Worm (Caenorhabditis elegans) whole organism, L1 larva: ENCODE results near the gene cwp-4.

Source experiments
- C16A3.4 ChIP-seq: fragments of 150-350 bp; optimal IDR thresholded peaks from 2 replicates; lab custom pipeline; 2014; ENCODE audit warnings: missing biosample characterization, missing genetic modification characterization
- C34B4.2 ChIP-seq: sonication (generic microtip); optimal IDR thresholded peaks from 2 replicates; lab custom pipeline; 2017; ENCODE audit warnings: mild to moderate bottlenecking, missing genetic modification characterization, missing compliant biosample characterization
- ama-1 ChIP-seq: fragments of 150-350 bp; optimal IDR thresholded peaks from 2 replicates; lab custom pipeline; 2014
- blmp-1 ChIP-seq: fragments of 150-350 bp; optimal IDR thresholded peaks from 2 replicates; lab custom pipeline; 2014; ENCODE audit warnings: missing biosample characterization, missing genetic modification characterization
- ceh-8 ChIP-seq: fragments of 200-800 bp; sonication (Bioruptor generic); optimal IDR thresholded peaks from 2 replicates; lab custom pipeline; 2018; ENCODE audit warnings: mild to moderate bottlenecking, missing genetic modification characterization, moderate library complexity, missing compliant biosample characterization
- dsc-1 ChIP-seq: sonication (generic microtip); optimal IDR thresholded peaks from 2 replicates; lab custom pipeline; 2016; ENCODE audit warnings: mild to moderate bottlenecking, missing genetic modification characterization, missing compliant biosample characterization
- efl-1 ChIP-seq, 4 experiments: fragments of 150-350 bp; optimal IDR thresholded peaks in 3 of 4; peaks in 1 of 4; 1 replicate in 1 of 4; 2 replicates in 3 of 4; lab custom pipeline; 2014; ENCODE audit warnings: missing biosample characterization in 2 of 4, missing genetic modification characterization in 2 of 4, missing genetic modification reagents in 2 of 4
- egl-27 ChIP-seq, 2 experiments: fragments of 150-350 bp in 1 of 2; sonication (generic microtip); optimal IDR thresholded peaks; 3 replicates each; lab custom pipeline; 2017 to 2018; ENCODE audit warnings: missing biosample characterization in 2 of 2, missing genetic modification characterization in 2 of 2, missing genetic modification reagents in 2 of 2
- elt-2 ChIP-seq: sonication (generic microtip); optimal IDR thresholded peaks from 2 replicates; lab custom pipeline; 2016; ENCODE audit warnings: missing genetic modification characterization, mild to moderate bottlenecking, inconsistent platforms, missing compliant biosample characterization, missing genetic modification reagents
- fkh-10 ChIP-seq: sonication (generic microtip); optimal IDR thresholded peaks from 2 replicates; lab custom pipeline; 2017; ENCODE audit warnings: missing biosample characterization, missing genetic modification reagents, missing genetic modification characterization
- fkh-4 ChIP-seq: sonication (generic microtip); optimal IDR thresholded peaks from 2 replicates; lab custom pipeline; 2016; ENCODE audit warnings: missing compliant biosample characterization, missing genetic modification characterization, borderline replicate concordance
- fos-1 ChIP-seq: fragments of 150-350 bp; optimal IDR thresholded peaks from 2 replicates; lab custom pipeline; 2014; ENCODE audit warnings: missing biosample characterization, missing genetic modification characterization
- hlh-4 ChIP-seq: sonication (generic microtip); optimal IDR thresholded peaks from 2 replicates; lab custom pipeline; 2016; ENCODE audit warnings: mild to moderate bottlenecking, missing genetic modification characterization, missing compliant biosample characterization
- jun-1 ChIP-seq: fragments of 150-350 bp; optimal IDR thresholded peaks from 2 replicates; lab custom pipeline; 2014; ENCODE audit warnings: missing biosample characterization, missing genetic modification reagents, missing genetic modification characterization
- lin-14 ChIP-seq: fragments of 200-800 bp; sonication (Bioruptor generic); optimal IDR thresholded peaks from 2 replicates; lab custom pipeline; 2018; ENCODE audit warnings: mild to moderate bottlenecking, missing genetic modification characterization, moderate library complexity, missing compliant biosample characterization
- lin-15B ChIP-seq: fragments of 150-350 bp; sonication (generic microtip); optimal IDR thresholded peaks from 3 replicates; lab custom pipeline; 2014; ENCODE audit warnings: missing biosample characterization, missing genetic modification characterization
- lin-35 ChIP-seq, 2 experiments: fragments of 150-350 bp; optimal IDR thresholded peaks; 2 replicates each; lab custom pipeline; 2014; ENCODE audit warnings: missing biosample characterization in 2 of 2, missing genetic modification characterization in 2 of 2, missing genetic modification reagents in 2 of 2
- lir-3 ChIP-seq: sonication (generic microtip); optimal IDR thresholded peaks from 2 replicates; lab custom pipeline; 2016; ENCODE audit warnings: mild to moderate bottlenecking, missing genetic modification characterization, moderate library complexity, missing compliant biosample characterization; ENCODE audit not compliant: poor library complexity
- lsy-2 ChIP-seq, 2 experiments: fragments of 150-350 bp; optimal IDR thresholded peaks; 2 replicates each; lab custom pipeline; 2014; ENCODE audit warnings: missing biosample characterization in 2 of 2, missing genetic modification characterization in 2 of 2
- mab-9 ChIP-seq: fragments of 200-800 bp; sonication (Bioruptor generic); IDR thresholded peaks from 2 replicates; pipeline ENCODE4 v1.3.6; 2022; ENCODE audit warnings: missing genetic modification reagents, missing genetic modification characterization, missing compliant biosample characterization
- mdl-1 ChIP-seq, 2 experiments: fragments of 150-350 bp; optimal IDR thresholded peaks; 2 replicates each; lab custom pipeline; 2014 to 2017; ENCODE audit warnings: missing biosample characterization in 2 of 2, missing genetic modification characterization in 2 of 2, inconsistent platforms in 1 of 2
- mef-2 ChIP-seq: fragments of 150-350 bp; optimal IDR thresholded peaks from 2 replicates; lab custom pipeline; 2014; ENCODE audit warnings: missing biosample characterization, missing genetic modification characterization
- nhr-12 ChIP-seq: sonication (generic microtip); optimal IDR thresholded peaks from 2 replicates; lab custom pipeline; 2017; ENCODE audit warnings: missing biosample characterization, missing genetic modification characterization
- nhr-28 ChIP-seq: fragments of 150-350 bp; optimal IDR thresholded peaks from 2 replicates; lab custom pipeline; 2014; ENCODE audit warnings: missing biosample characterization, missing genetic modification characterization
- nhr-76 ChIP-seq: sonication (generic microtip); optimal IDR thresholded peaks from 2 replicates; lab custom pipeline; 2017; ENCODE audit warnings: missing biosample characterization, missing genetic modification characterization
- nhr-84 ChIP-seq: sonication (generic microtip); optimal IDR thresholded peaks from 2 replicates; lab custom pipeline; 2017; ENCODE audit warnings: missing biosample characterization, missing genetic modification characterization
- nhr-85 ChIP-seq: sonication (generic microtip); peaks from one replicate; lab custom pipeline; 2016; ENCODE audit warnings: missing genetic modification characterization, inconsistent platforms, missing compliant biosample characterization
- nhr-90 ChIP-seq: sonication (generic microtip); optimal IDR thresholded peaks from 2 replicates; lab custom pipeline; 2016; ENCODE audit warnings: mild to moderate bottlenecking, missing genetic modification characterization, missing compliant biosample characterization; ENCODE audit not compliant: poor library complexity
- pag-3 ChIP-seq: sonication (generic microtip); optimal IDR thresholded peaks from 2 replicates; lab custom pipeline; 2017; ENCODE audit warnings: missing genetic modification characterization, mild to moderate bottlenecking, missing compliant biosample characterization, antibody characterized with exemption, borderline replicate concordance; ENCODE audit not compliant: insufficient read depth
- pax-3 ChIP-seq: fragments of 200-800 bp; sonication (Bioruptor generic); optimal IDR thresholded peaks from 2 replicates; lab custom pipeline; 2018; ENCODE audit warnings: mild to moderate bottlenecking, missing genetic modification characterization, moderate library complexity, missing compliant biosample characterization
- pqm-1 ChIP-seq: sonication (generic microtip); optimal IDR thresholded peaks from 3 replicates; lab custom pipeline; 2017; ENCODE audit warnings: missing biosample characterization, missing genetic modification characterization
- rnt-1 ChIP-seq: sonication (generic microtip); optimal IDR thresholded peaks from 2 replicates; lab custom pipeline; 2016; ENCODE audit warnings: mild to moderate bottlenecking, missing genetic modification characterization, moderate library complexity, missing compliant biosample characterization
- snu-23 ChIP-seq: sonication (generic microtip); optimal IDR thresholded peaks from 2 replicates; lab custom pipeline; 2016; ENCODE audit warnings: missing genetic modification characterization, missing compliant biosample characterization
- sptf-1 ChIP-seq: fragments of 150-350 bp; optimal IDR thresholded peaks from 2 replicates; lab custom pipeline; 2014; ENCODE audit warnings: missing biosample characterization, missing genetic modification characterization
- sup-37 ChIP-seq: fragments of 200-800 bp; sonication (Bioruptor generic); optimal IDR thresholded peaks from 2 replicates; lab custom pipeline; 2018; ENCODE audit warnings: mild to moderate bottlenecking, missing genetic modification characterization, missing compliant biosample characterization
- tbx-2 ChIP-seq: sonication (generic microtip); optimal IDR thresholded peaks from 2 replicates; lab custom pipeline; 2016; ENCODE audit warnings: missing genetic modification characterization, missing compliant biosample characterization
- tlp-1 ChIP-seq: fragments of 150-350 bp; optimal IDR thresholded peaks from 2 replicates; lab custom pipeline; 2014; ENCODE audit warnings: missing biosample characterization, missing genetic modification characterization
- unc-130 ChIP-seq: fragments of 150-350 bp; optimal IDR thresholded peaks from 2 replicates; lab custom pipeline; 2017; ENCODE audit warnings: missing biosample characterization, missing genetic modification characterization, inconsistent platforms
- unc-30 ChIP-seq: sonication (generic microtip); optimal IDR thresholded peaks from 2 replicates; lab custom pipeline; 2017; ENCODE audit warnings: missing biosample characterization, missing genetic modification characterization
- vab-15 ChIP-seq: sonication (generic microtip); optimal IDR thresholded peaks from 2 replicates; lab custom pipeline; 2017; ENCODE audit warnings: missing genotype, mild to moderate bottlenecking, missing genetic modification characterization, missing compliant biosample characterization
- xbp-1 ChIP-seq: sonication (generic microtip); optimal IDR thresholded peaks from 2 replicates; lab custom pipeline; 2016; ENCODE audit warnings: missing genetic modification characterization, missing compliant biosample characterization

Gene cwp-4

ce11 chrV:5064761-5065421, 11.5 kb downstream of the cwp-4 start, which contains the start of gene mlk-1 (continued):
- peak; percentile 56 to 68 for TF ChIP-seq efl-1 (optimal IDR thresholded peaks at IDR 0.05; lab: Kevin White, UChicago)
- TF ChIP-seq efl-1 (GFP tag; optimal IDR thresholded peaks at IDR 0.05 in 1 of 2; lab: Kevin White, UChicago): peak; percentile 37 to 90
- TF ChIP-seq hlh-4: no peak
- peak; percentile 51 for TF ChIP-seq nhr-85 (tag; lab: Kevin White, UChicago)
- TF ChIP-seq mef-2 (tag; lab: Kevin White, UChicago): peak; percentile 24
- peak; percentile 36 for TF ChIP-seq jun-1
- peak; percentile 39 to 75 for TF ChIP-seq lsy-2 (tag; optimal IDR thresholded peaks at IDR 0.05; lab: Kevin White, UChicago)
- peak; percentile 19 for TF ChIP-seq lir-3 (tag; lab: Kevin White, UChicago)

DNA sequence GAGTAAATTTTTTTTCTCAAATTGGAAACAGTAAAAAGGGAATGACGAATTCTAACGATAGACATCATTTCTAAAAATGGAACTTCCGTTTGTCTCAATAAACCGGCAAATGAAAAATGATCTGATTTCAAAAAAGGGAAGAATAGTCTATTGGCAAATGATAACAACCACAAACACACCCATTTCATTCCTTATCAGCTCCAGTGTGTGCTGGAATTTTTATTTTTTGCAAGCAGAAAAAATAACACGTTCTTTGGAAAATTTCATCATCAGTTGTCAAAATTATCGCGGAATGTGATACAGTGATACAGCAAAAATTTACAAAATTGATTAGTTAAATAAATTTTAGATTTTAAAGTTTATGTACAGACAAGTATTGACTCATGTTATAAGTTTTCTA, 14.0 kb downstream of the cwp-4 start:
- TF ChIP-seq ama-1 (lab: Kevin White, UChicago) (no peak), pqm-1 (tag; lab: Kevin White, UChicago) (peak; percentile 51), elt-2 (tag; lab: Kevin White, UChicago) (peak; percentile 85)

DNA sequence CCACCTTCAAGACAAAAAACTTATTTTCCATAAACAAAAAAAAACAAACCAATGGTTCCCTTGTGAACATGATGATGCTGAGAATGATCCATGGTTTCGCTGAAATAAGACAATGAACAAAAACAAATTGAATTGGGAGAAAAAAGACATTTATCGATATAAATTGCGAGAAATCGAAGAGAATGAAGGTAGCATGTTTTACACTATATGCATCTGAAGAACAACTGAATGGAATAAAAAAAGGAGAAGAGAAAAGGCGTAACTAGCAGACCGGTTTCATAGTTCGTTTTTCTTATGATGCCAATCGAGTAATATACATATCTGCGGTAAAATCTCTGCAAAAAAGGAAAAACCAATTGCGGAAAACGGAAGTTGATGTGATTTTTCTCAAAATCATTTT, 16.0 kb downstream of the cwp-4 start, which contains the start of gene Y58A7A.1:
TSS of gene Y58A7A.1 (minus strand) at position 101 of the 400 bp plus-strand sequence.
- TF ChIP-seq fkh-4 (tag; lab: Kevin White, UChicago): no peak
- no peak for TF ChIP-seq sptf-1 (tag; lab: Kevin White, UChicago)
- no peak for TF ChIP-seq mef-2 (tag; lab: Kevin White, UChicago)
- no peak for TF ChIP-seq lin-35 (GFP tag; optimal IDR thresholded peaks at IDR 0.05; lab: Kevin White, UChicago)
- TF ChIP-seq tbx-2 (tag; lab: Kevin White, UChicago): no peak
- no peak for TF ChIP-seq lin-14 (GFP tag; lab: Kevin White, UChicago)
- no peak for TF ChIP-seq mab-9
- TF ChIP-seq fkh-10 (GFP tag; lab: Kevin White, UChicago): no peak
- TF ChIP-seq xbp-1: no peak
- TF ChIP-seq elt-2 (tag; lab: Kevin White, UChicago): no peak
- TF ChIP-seq pag-3 (tag; lab: Kevin White, UChicago): no peak
- TF ChIP-seq fos-1: no peak
- TF ChIP-seq lsy-2 (tag; optimal IDR thresholded peaks at IDR 0.05; lab: Kevin White, UChicago): no peak
- TF ChIP-seq nhr-28 (tag; lab: Kevin White, UChicago): no peak
- TF ChIP-seq vab-15 (tag; lab: Kevin White, UChicago): no peak
- no peak for TF ChIP-seq C16A3.4 (tag; lab: Kevin White, UChicago)
- no peak for TF ChIP-seq hlh-4
- TF ChIP-seq nhr-90 (tag; lab: Kevin White, UChicago): no peak

- TF ChIP-seq lin-35 (GFP tag; optimal IDR thresholded peaks at IDR 0.05; lab: Kevin White, UChicago): no peak
- TF ChIP-seq blmp-1 (tag; lab: Kevin White, UChicago): peak; percentile 79
- no peak for TF ChIP-seq C34B4.2
- peak; percentile 4 for TF ChIP-seq nhr-85 (tag; lab: Kevin White, UChicago)
- TF ChIP-seq ceh-8 (GFP tag; lab: Kevin White, UChicago): no peak
- TF ChIP-seq tlp-1 (tag; lab: Kevin White, UChicago): no peak
- TF ChIP-seq sup-37 (GFP tag; lab: Kevin White, UChicago): no peak
- TF ChIP-seq lsy-2 (tag; optimal IDR thresholded peaks at IDR 0.05; lab: Kevin White, UChicago): no peak
- no peak for TF ChIP-seq sptf-1 (tag; lab: Kevin White, UChicago)
- TF ChIP-seq nhr-84 (tag; lab: Kevin White, UChicago): no peak
Measured at ce11 chrV:5072082-5072481, 18.6 kb downstream of the cwp-4 start, which contains the start of gene Y58A7A.2. TSS of gene Y58A7A.2 (minus strand) at chrV:5072182.

- no peak for TF ChIP-seq unc-130
- peak; percentile 49 for TF ChIP-seq snu-23 (GFP tag; lab: Kevin White, UChicago)
- TF ChIP-seq nhr-85 (tag; lab: Kevin White, UChicago): peak; percentile 52
- no peak for TF ChIP-seq unc-30
- no peak for TF ChIP-seq sup-37 (GFP tag; lab: Kevin White, UChicago)
- peak; percentile 41 for TF ChIP-seq blmp-1 (tag; lab: Kevin White, UChicago)
- TF ChIP-seq lin-35 (GFP tag; optimal IDR thresholded peaks at IDR 0.05; lab: Kevin White, UChicago): peak in 1 of 2 experiments; percentile 71
- no peak for TF ChIP-seq lir-3 (tag; lab: Kevin White, UChicago)
- peak in 1 of 2 experiments; percentile 67 for TF ChIP-seq mdl-1 (tag; optimal IDR thresholded peaks at IDR 0.05; lab: Kevin White, UChicago)
- TF ChIP-seq nhr-12 (tag; lab: Kevin White, UChicago): no peak
- TF ChIP-seq nhr-76 (tag; lab: Kevin White, UChicago): no peak
- no peak for TF ChIP-seq dsc-1
- TF ChIP-seq rnt-1: peak; percentile 15
- TF ChIP-seq lin-15B (tag; lab: Kevin White, UChicago): no peak
- no peak for TF ChIP-seq pax-3
- TF ChIP-seq egl-27 (tag; optimal IDR thresholded peaks at IDR 0.05; lab: Kevin White, UChicago): no peak
- TF ChIP-seq efl-1 (optimal IDR thresholded peaks at IDR 0.05; lab: Kevin White, UChicago): peak; percentile 36 to 60
- TF ChIP-seq efl-1 (GFP tag; optimal IDR thresholded peaks at IDR 0.05 in 1 of 2; lab: Kevin White, UChicago): peak in 1 of 2 experiments; percentile 39
- TF ChIP-seq fkh-10 (GFP tag; lab: Kevin White, UChicago): no peak
- peak; percentile 28 for TF ChIP-seq fos-1
Measured at ce11 chrV:5080853-5081338, 27.5 kb downstream of the cwp-4 start, which contains the start of gene Y58A7A.3. TSS of gene Y58A7A.3 (minus strand) at chrV:5080903.
